Fruit fly (Drosophila melanogaster): ENCODE results near the gene B9d2.
A peak's percentile ranks its signal among the peaks of the same experiment; 100 is the strongest.

Gene B9d2

dm6 chr2L:6124815-6125214 lies 5.6 kb downstream of the B9d2 start, which contains the start of gene Arpc4 (continued):
- TF ChIP-seq CG8478 (optimal IDR thresholded peaks at IDR 0.05) (no peak), CG17912 (GFP tag; optimal IDR thresholded peaks at IDR 0.05) (no peak), h (optimal IDR thresholded peaks at IDR 0.05) (no peak), inv (GFP tag; IDR thresholded peaks at IDR 0.05; ENCODE audit: partially characterized antibody) (no peak), jigr1 (GFP tag; IDR thresholded peaks at IDR 0.05) (peak; percentile 46; the same call in 1 of the 3 replicates), tin (GFP tag; optimal IDR thresholded peaks at IDR 0.05) (peak; percentile 46), jumu (GFP tag; optimal IDR thresholded peaks at IDR 0.05) (peak; percentile 33), CG11696 (GFP tag; IDR thresholded peaks at IDR 0.05) (no peak), slou (GFP tag; optimal IDR thresholded peaks at IDR 0.05) (peak; percentile 8), psq (GFP tag; optimal IDR thresholded peaks at IDR 0.05) (no peak), CG14014 (GFP tag; IDR thresholded peaks at IDR 0.05) (0 out of 2 replicates have a peak, but pooled peaks have one; percentile 52), CG14710 (tag; optimal IDR thresholded peaks at IDR 0.05) (peak; percentile 72), CG8388 (GFP tag; optimal IDR thresholded peaks at IDR 0.05) (peak; percentile 33), z (GFP tag; IDR thresholded peaks at IDR 0.05) (no peak), CG4617 (GFP tag; optimal IDR thresholded peaks at IDR 0.05; ENCODE audit: borderline replicate concordance) (peak; percentile 72), Drgx (GFP tag; IDR thresholded peaks at IDR 0.05) (no peak), seq (GFP tag; IDR thresholded peaks at IDR 0.05) (peak; percentile 25; the same call in 1 of the 2 replicates), gsb (GFP tag; IDR thresholded peaks at IDR 0.05) (no peak), onecut (GFP tag; IDR thresholded peaks at IDR 0.05) (no peak), tup (GFP tag; optimal IDR thresholded peaks at IDR 0.05) (no peak), ewg (GFP tag; optimal IDR thresholded peaks at IDR 0.05) (peak; percentile 43), wor (GFP tag; IDR thresholded peaks at IDR 0.05) (0 out of 2 replicates have a peak, but pooled peaks have one; percentile 21), Mrtf (GFP tag; IDR thresholded peaks at IDR 0.05) (peak; percentile 59; the same call in 1 of the 3 replicates), CG4360 (GFP tag; IDR thresholded peaks at IDR 0.05) (no peak), Usf (GFP tag; optimal IDR thresholded peaks at IDR 0.05) (no peak), CG2875 (GFP tag; optimal IDR thresholded peaks at IDR 0.05) (no peak), so (GFP tag; IDR thresholded peaks at IDR 0.05) (no peak), CG7928 (GFP tag; optimal IDR thresholded peaks at IDR 0.05) (peak; percentile 71), Spps (tag; optimal IDR thresholded peaks at IDR 0.05) (peak; percentile 27), Sry-δ (GFP tag; optimal IDR thresholded peaks at IDR 0.05) (peak; percentile 44), sima (GFP tag; optimal IDR thresholded peaks at IDR 0.05) (no peak), Adf1 (GFP tag; IDR thresholded peaks at IDR 0.05) (peak; percentile 46), Asciz (GFP tag; optimal IDR thresholded peaks at IDR 0.05) (peak; percentile 35), CG10147 (GFP tag; optimal IDR thresholded peaks at IDR 0.05) (no peak), amos (GFP tag; IDR thresholded peaks at IDR 0.05; ENCODE audit: partially characterized antibody) (no peak), Ets65A (GFP tag) (peak; percentile 90), HHEX (GFP tag; optimal IDR thresholded peaks at IDR 0.05) (no peak), cg (GFP tag; optimal IDR thresholded peaks at IDR 0.05) (no peak), chif (GFP tag; optimal IDR thresholded peaks at IDR 0.05) (peak in 1 of 2 experiments; percentile 65), CG16863 (GFP tag; optimal IDR thresholded peaks at IDR 0.05) (peak; percentile 15), da (GFP tag; optimal IDR thresholded peaks at IDR 0.05) (no peak), ase (GFP tag; IDR thresholded peaks at IDR 0.05) (peak; percentile 46; the same call in 1 of the 3 replicates), Dp (GFP tag; optimal IDR thresholded peaks at IDR 0.05) (peak; percentile 29), Blimp-1 (GFP tag; optimal IDR thresholded peaks at IDR 0.05) (no peak), CG16815 (GFP tag; optimal IDR thresholded peaks at IDR 0.05) (no peak), HLH4C (GFP tag; IDR thresholded peaks at IDR 0.05; ENCODE audit: partially characterized antibody) (no peak), Nf-YA (GFP tag; IDR thresholded peaks at IDR 0.05) (no peak), CG8089 (GFP tag; optimal IDR thresholded peaks at IDR 0.05) (peak; percentile 12), salm (tag; optimal IDR thresholded peaks at IDR 0.05) (no peak), eve (GFP tag; optimal IDR thresholded peaks at IDR 0.05) (no peak), HLH3B (GFP tag; IDR thresholded peaks at IDR 0.05) (peak; percentile 66), bigmax (GFP tag; optimal IDR thresholded peaks at IDR 0.05) (no peak)

Data from whole organism, embryonic.